Worm (Caenorhabditis elegans) whole organism, L1 larva: ENCODE results near the gene his-61.
A peak's percentile ranks its signal among the peaks of the same experiment; 100 is the strongest.

ENCODE experiments used
- C04F5.9 ChIP-seq: sonication (generic microtip); optimal IDR thresholded peaks from 2 replicates; lab custom pipeline; 2016; ENCODE audit warnings: missing genetic modification characterization, missing compliant biosample characterization
- F16B12.6 ChIP-seq: fragments of 150-350 bp; optimal IDR thresholded peaks from 2 replicates; lab custom pipeline; 2014; ENCODE audit warnings: missing biosample characterization, missing genetic modification characterization
- Y116A8C.19 ChIP-seq: sonication (generic microtip); optimal IDR thresholded peaks from 2 replicates; lab custom pipeline; 2016; ENCODE audit warnings: missing compliant biosample characterization, missing genetic modification characterization, borderline replicate concordance
- aha-1 ChIP-seq: fragments of 150-350 bp; optimal IDR thresholded peaks from 2 replicates; lab custom pipeline; 2014; ENCODE audit warnings: missing biosample characterization, missing genetic modification characterization
- alr-1 ChIP-seq: fragments of 200-800 bp; sonication (Bioruptor generic); optimal IDR thresholded peaks from 2 replicates; lab custom pipeline; 2018; ENCODE audit warnings: borderline replicate concordance, mild to moderate bottlenecking, missing genetic modification characterization, missing compliant biosample characterization
- ama-1 ChIP-seq: fragments of 150-350 bp; optimal IDR thresholded peaks from 2 replicates; lab custom pipeline; 2014
- blmp-1 ChIP-seq: fragments of 150-350 bp; optimal IDR thresholded peaks from 2 replicates; lab custom pipeline; 2014; ENCODE audit warnings: missing biosample characterization, missing genetic modification characterization
- ceh-90 ChIP-seq: sonication (generic microtip); optimal IDR thresholded peaks from 2 replicates; lab custom pipeline; 2016; ENCODE audit warnings: missing genetic modification characterization, missing compliant biosample characterization
- dpl-1 ChIP-seq, 3 experiments: fragments of 150-350 bp in 2 of 3; sonication (generic microtip) in 1 of 3; optimal IDR thresholded peaks; 2 replicates each; lab custom pipeline; 2014 to 2017; ENCODE audit warnings: missing biosample characterization in 3 of 3, missing genetic modification characterization in 3 of 3, missing genetic modification reagents in 3 of 3
- efl-1 ChIP-seq, 4 experiments: fragments of 150-350 bp; optimal IDR thresholded peaks in 3 of 4; peaks in 1 of 4; 1 replicate in 1 of 4; 2 replicates in 3 of 4; lab custom pipeline; 2014; ENCODE audit warnings: missing biosample characterization in 2 of 4, missing genetic modification characterization in 2 of 4, missing genetic modification reagents in 2 of 4
- efl-3 ChIP-seq: fragments of 200-800 bp; sonication (Bioruptor generic); optimal IDR thresholded peaks from 2 replicates; lab custom pipeline; 2018; ENCODE audit warnings: mild to moderate bottlenecking, missing genetic modification characterization, missing compliant biosample characterization
- egl-13 ChIP-seq: sonication (generic microtip); optimal IDR thresholded peaks from 2 replicates; lab custom pipeline; 2016; ENCODE audit warnings: missing genotype, missing genetic modification reagents, missing genetic modification characterization, missing compliant biosample characterization
- elt-3 ChIP-seq, 6 experiments: fragments of 150-350 bp in 1 of 6; sonication (generic microtip); optimal IDR thresholded peaks; 2 replicates each; lab custom pipeline; 2017 to 2018; ENCODE audit warnings: missing biosample characterization in 6 of 6, missing genetic modification characterization in 6 of 6, inconsistent platforms in 1 of 6
- fkh-10 ChIP-seq: sonication (generic microtip); optimal IDR thresholded peaks from 2 replicates; lab custom pipeline; 2017; ENCODE audit warnings: missing biosample characterization, missing genetic modification reagents, missing genetic modification characterization
- fkh-4 ChIP-seq: sonication (generic microtip); optimal IDR thresholded peaks from 2 replicates; lab custom pipeline; 2016; ENCODE audit warnings: missing compliant biosample characterization, missing genetic modification characterization, borderline replicate concordance
- fkh-8 ChIP-seq: sonication (generic microtip); optimal IDR thresholded peaks from 2 replicates; lab custom pipeline; 2016; ENCODE audit warnings: mild to moderate bottlenecking, missing genetic modification characterization, missing compliant biosample characterization
- fos-1 ChIP-seq: fragments of 150-350 bp; optimal IDR thresholded peaks from 2 replicates; lab custom pipeline; 2014; ENCODE audit warnings: missing biosample characterization, missing genetic modification characterization
- irx-1 ChIP-seq: sonication (generic microtip); optimal IDR thresholded peaks from 2 replicates; lab custom pipeline; 2016; ENCODE audit warnings: missing genetic modification characterization, missing compliant biosample characterization
- lin-35 ChIP-seq, 2 experiments: fragments of 150-350 bp; optimal IDR thresholded peaks; 2 replicates each; lab custom pipeline; 2014; ENCODE audit warnings: missing biosample characterization in 2 of 2, missing genetic modification characterization in 2 of 2, missing genetic modification reagents in 2 of 2
- lir-3 ChIP-seq: sonication (generic microtip); optimal IDR thresholded peaks from 2 replicates; lab custom pipeline; 2016; ENCODE audit warnings: mild to moderate bottlenecking, missing genetic modification characterization, moderate library complexity, missing compliant biosample characterization; ENCODE audit not compliant: poor library complexity
- lsy-2 ChIP-seq, 2 experiments: fragments of 150-350 bp; optimal IDR thresholded peaks; 2 replicates each; lab custom pipeline; 2014; ENCODE audit warnings: missing biosample characterization in 2 of 2, missing genetic modification characterization in 2 of 2
- mef-2 ChIP-seq: fragments of 150-350 bp; optimal IDR thresholded peaks from 2 replicates; lab custom pipeline; 2014; ENCODE audit warnings: missing biosample characterization, missing genetic modification characterization
- pag-3 ChIP-seq: sonication (generic microtip); optimal IDR thresholded peaks from 2 replicates; lab custom pipeline; 2017; ENCODE audit warnings: missing genetic modification characterization, mild to moderate bottlenecking, missing compliant biosample characterization, antibody characterized with exemption, borderline replicate concordance; ENCODE audit not compliant: insufficient read depth
- pqm-1 ChIP-seq: sonication (generic microtip); optimal IDR thresholded peaks from 3 replicates; lab custom pipeline; 2017; ENCODE audit warnings: missing biosample characterization, missing genetic modification characterization
- skn-1 ChIP-seq: fragments of 150-350 bp; optimal IDR thresholded peaks from 2 replicates; lab custom pipeline; 2014; ENCODE audit warnings: missing biosample characterization, missing genetic modification characterization
- sox-4 ChIP-seq: sonication (generic microtip); optimal IDR thresholded peaks from 2 replicates; lab custom pipeline; 2016; ENCODE audit warnings: missing genetic modification characterization, missing compliant biosample characterization
- tbx-2 ChIP-seq: sonication (generic microtip); optimal IDR thresholded peaks from 2 replicates; lab custom pipeline; 2016; ENCODE audit warnings: missing genetic modification characterization, missing compliant biosample characterization
- unc-130 ChIP-seq: fragments of 150-350 bp; optimal IDR thresholded peaks from 2 replicates; lab custom pipeline; 2017; ENCODE audit warnings: missing biosample characterization, missing genetic modification characterization, inconsistent platforms
- unc-86 ChIP-seq: sonication (generic microtip); optimal IDR thresholded peaks from 2 replicates; lab custom pipeline; 2016; ENCODE audit warnings: missing genetic modification characterization, missing compliant biosample characterization
- vab-15 ChIP-seq: sonication (generic microtip); optimal IDR thresholded peaks from 2 replicates; lab custom pipeline; 2017; ENCODE audit warnings: missing genotype, mild to moderate bottlenecking, missing genetic modification characterization, missing compliant biosample characterization
- zag-1 ChIP-seq: fragments of 150-350 bp; optimal IDR thresholded peaks from 2 replicates; lab custom pipeline; 2014; ENCODE audit warnings: missing biosample characterization, missing genetic modification characterization

his-61 gene

DNA sequence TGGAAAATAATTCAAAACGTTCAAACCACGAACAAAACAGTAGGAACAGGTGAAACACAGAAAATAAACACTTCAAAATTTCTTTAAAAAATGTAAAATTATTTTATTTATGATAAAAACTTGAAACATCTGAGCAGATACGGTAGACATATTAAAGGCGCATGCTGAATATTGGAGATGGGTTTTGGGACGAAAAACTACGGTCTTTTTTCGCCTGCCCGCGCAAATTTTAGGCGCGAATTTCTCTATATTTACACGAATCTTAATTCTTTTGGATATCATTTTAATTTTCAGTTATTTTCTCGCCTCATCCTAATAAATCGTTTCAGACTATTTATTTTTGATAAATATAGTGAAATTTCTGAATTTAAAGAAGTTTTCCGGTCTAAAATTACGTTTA is 8.3 kb downstream of the his-61 start:
- TF ChIP-seq vab-15 (tag; lab: Kevin White, UChicago) = no peak
- TF ChIP-seq lsy-2 (tag; optimal IDR thresholded peaks at IDR 0.05; lab: Kevin White, UChicago) = no peak
- no peak for TF ChIP-seq aha-1 (tag; lab: Kevin White, UChicago)
- TF ChIP-seq Y116A8C.19 (tag; lab: Kevin White, UChicago) = no peak
- no peak for TF ChIP-seq mef-2 (tag; lab: Kevin White, UChicago)
- no peak for TF ChIP-seq fkh-4 (tag; lab: Kevin White, UChicago)
- TF ChIP-seq efl-3 (GFP tag; lab: Kevin White, UChicago) = no peak
- TF ChIP-seq unc-86 (tag; lab: Kevin White, UChicago) = no peak
- no peak for TF ChIP-seq ceh-90 (tag; lab: Kevin White, UChicago)
- no peak for TF ChIP-seq pqm-1 (tag; lab: Kevin White, UChicago)
- no peak for TF ChIP-seq zag-1 (tag; lab: Kevin White, UChicago)

DNA sequence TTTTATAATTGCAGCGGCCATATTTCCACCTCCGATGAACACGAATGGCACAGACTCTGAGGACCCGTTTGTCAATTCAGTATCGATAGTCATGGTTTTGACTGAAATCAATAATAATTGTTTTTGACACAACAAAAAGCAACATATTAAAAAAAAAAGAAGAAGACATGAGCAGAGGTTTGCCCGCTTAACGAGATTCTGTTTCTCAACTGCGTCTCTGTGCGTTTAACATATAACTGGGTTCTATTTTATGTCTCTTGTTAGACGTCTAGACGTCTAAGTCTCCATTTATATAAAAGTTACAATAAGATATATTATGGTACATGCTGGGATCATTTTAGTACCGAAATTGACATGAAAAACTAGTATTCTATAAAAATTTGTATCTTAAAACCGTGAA is 8.8 kb downstream of the his-61 start, which contains the start of gene pycr-4:
Gene pycr-4 (minus strand): TSS at position 101 of the 400 bp plus-strand sequence.
- no peak for TF ChIP-seq Y116A8C.19 (tag; lab: Kevin White, UChicago)
- TF ChIP-seq lin-35 (GFP tag; optimal IDR thresholded peaks at IDR 0.05; lab: Kevin White, UChicago) = peak in 1 of 2 experiments; percentile 15
- peak in 1 of 3 experiments; percentile 14 for TF ChIP-seq dpl-1 (GFP tag; optimal IDR thresholded peaks at IDR 0.05; lab: Kevin White, UChicago)
- TF ChIP-seq fkh-10 (GFP tag; lab: Kevin White, UChicago) = no peak
- no peak for TF ChIP-seq fkh-8 (tag; lab: Kevin White, UChicago)
- no peak for TF ChIP-seq egl-13 (tag; lab: Kevin White, UChicago)
- TF ChIP-seq unc-130 (tag; lab: Kevin White, UChicago) = no peak
- peak; percentile 42 to 44 for TF ChIP-seq efl-1 (optimal IDR thresholded peaks at IDR 0.05; lab: Kevin White, UChicago)
- TF ChIP-seq efl-1 (GFP tag; optimal IDR thresholded peaks at IDR 0.05 in 1 of 2; lab: Kevin White, UChicago) = peak in 1 of 2 experiments; percentile 72

DNA sequence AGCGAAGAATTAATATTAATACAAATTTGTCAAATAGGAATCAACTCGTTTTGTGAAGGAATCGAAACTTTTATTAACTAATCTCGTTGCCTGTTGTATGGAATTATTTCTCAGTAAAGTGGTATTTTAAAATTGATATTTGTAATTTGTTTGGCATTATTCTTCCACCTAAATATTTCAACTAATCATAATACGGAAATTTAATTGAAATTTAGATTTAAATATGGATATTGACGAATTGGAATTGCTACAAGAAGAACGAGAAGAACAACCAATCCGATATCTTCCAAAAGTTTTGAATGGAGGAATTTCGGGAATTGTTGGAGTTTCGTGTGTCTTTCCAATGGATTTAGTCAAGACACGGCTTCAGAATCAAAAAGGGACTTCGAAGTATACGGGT is 11.2 kb downstream of the his-61 start, which contains the start of gene slc-25A18.2:
Gene slc-25A18.2 (plus strand): TSS at position 216 of the 400 bp plus-strand sequence.
- no peak for TF ChIP-seq efl-1 (optimal IDR thresholded peaks at IDR 0.05; lab: Kevin White, UChicago)
- peak in 1 of 2 experiments; percentile 62 for TF ChIP-seq efl-1 (GFP tag; optimal IDR thresholded peaks at IDR 0.05 in 1 of 2; lab: Kevin White, UChicago)
- TF ChIP-seq tbx-2 (tag; lab: Kevin White, UChicago) = no peak

DNA sequence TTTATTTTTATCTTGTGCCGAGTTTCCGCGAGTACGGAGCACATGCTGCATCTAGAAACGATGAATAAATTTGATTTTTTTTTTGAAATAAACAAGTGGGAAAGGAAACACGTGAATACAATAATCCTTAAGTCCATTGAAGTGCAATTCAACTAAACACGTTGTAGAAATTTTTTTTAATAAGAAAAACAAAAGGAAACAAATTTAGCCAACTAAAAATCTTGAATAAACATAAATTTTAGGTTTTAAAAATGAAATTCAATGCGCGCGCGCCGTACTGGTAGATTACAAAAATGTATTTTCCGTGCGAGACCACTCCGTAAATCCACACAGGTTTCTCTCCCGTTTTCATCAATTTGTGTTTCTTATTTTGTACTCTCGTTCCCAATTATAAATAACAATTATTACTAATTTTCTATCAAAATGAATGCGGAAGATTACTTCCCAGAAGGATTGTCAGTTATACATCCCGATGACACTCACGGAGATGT is 12.8 kb downstream of the his-61 start, which contains the start of the genes plk-3 and F55G1.6:
Gene plk-3 (minus strand): TSS at position 51 of the 491 bp plus-strand sequence.
Gene F55G1.6 (plus strand): TSS at position 359 of the 491 bp plus-strand sequence.
- TF ChIP-seq fkh-8 (tag; lab: Kevin White, UChicago) = no peak
- no peak for TF ChIP-seq alr-1 (tag; lab: Kevin White, UChicago)
- TF ChIP-seq vab-15 (tag; lab: Kevin White, UChicago) = no peak
- no peak for TF ChIP-seq irx-1 (tag; lab: Kevin White, UChicago)
- no peak for TF ChIP-seq C04F5.9 (tag; lab: Kevin White, UChicago)
- no peak for TF ChIP-seq ceh-90 (tag; lab: Kevin White, UChicago)
- TF ChIP-seq pag-3 (tag; lab: Kevin White, UChicago) = no peak
- TF ChIP-seq fos-1 (tag; lab: Kevin White, UChicago) = no peak
- no peak for TF ChIP-seq skn-1 (tag; lab: Kevin White, UChicago)
- TF ChIP-seq ama-1 (lab: Kevin White, UChicago) = no peak
- TF ChIP-seq blmp-1 (tag; lab: Kevin White, UChicago) = no peak
- TF ChIP-seq elt-3 (tag; optimal IDR thresholded peaks at IDR 0.05; lab: Kevin White, UChicago) = no peak
- TF ChIP-seq lir-3 (tag; lab: Kevin White, UChicago) = no peak
- TF ChIP-seq egl-13 (tag; lab: Kevin White, UChicago) = no peak
- no peak for TF ChIP-seq sox-4 (tag; lab: Kevin White, UChicago)
- TF ChIP-seq F16B12.6 (tag; lab: Kevin White, UChicago) = no peak
